Worm (Caenorhabditis elegans): Measurements from ENCODE around the gene Y57A10C.1.

The Y57A10C.1 gene

DNA sequence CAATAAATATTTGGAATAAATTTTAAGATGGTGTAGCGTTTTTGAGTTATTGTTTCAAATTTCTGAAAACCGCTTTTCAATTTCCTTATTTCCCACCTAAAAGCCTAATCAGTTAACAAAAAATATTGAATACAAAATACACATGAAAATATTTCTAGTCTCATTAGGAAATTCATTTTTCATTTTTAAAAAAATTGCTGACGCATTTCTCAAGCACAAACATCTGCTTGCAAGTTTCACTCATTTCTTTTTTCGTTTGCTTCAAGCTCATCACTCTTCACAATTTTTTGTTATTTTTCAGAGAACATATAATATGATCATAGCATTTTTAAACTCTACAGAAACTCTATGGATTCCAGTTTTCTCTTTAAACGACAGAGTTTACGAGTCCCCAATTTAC lies 24.3 kb downstream of the Y57A10C.1 start, which contains the start of gene sre-41:
Gene sre-41 (plus strand): TSS at position 301 of the 400 bp plus-strand sequence.
- TF ChIP-seq mxl-1 (tag; optimal IDR thresholded peaks at IDR 0.05): no peak

DNA sequence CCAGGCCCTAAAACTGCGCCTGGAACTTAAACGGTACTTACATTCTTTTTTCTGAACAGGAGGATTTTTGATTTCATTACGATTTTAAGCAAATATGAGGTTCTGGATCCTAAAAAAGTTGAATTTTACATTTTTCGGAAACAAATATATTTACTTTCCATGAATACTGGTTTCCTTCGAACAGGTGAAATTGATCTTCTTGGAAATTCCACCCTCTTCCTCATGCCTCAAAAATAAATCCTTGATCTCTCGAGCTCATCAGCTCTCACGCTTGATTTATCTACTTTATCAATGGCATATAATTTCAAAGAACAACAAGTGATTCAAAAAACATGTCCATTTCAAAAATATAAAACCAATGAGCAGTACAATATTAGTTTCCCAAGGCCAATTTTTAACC lies 24.8 kb downstream of the Y57A10C.1 start:
- TF ChIP-seq sea-2 (GFP tag; IDR thresholded peaks at IDR 0.05) (no peak), let-607 (tag; optimal IDR thresholded peaks at IDR 0.05) (no peak), F49E8.2 (tag; optimal IDR thresholded peaks at IDR 0.05; ENCODE audit: insufficient read depth) (no peak), lir-1 (GFP tag; conservative IDR thresholded peaks at IDR 0.05) (no peak), rcor-1 (GFP tag; IDR thresholded peaks at IDR 0.05) (no peak), bed-2 (GFP tag; IDR thresholded peaks at IDR 0.05) (no peak), pha-4 (tag; optimal IDR thresholded peaks at IDR 0.05) (no peak), akir-1 (GFP tag; optimal IDR thresholded peaks at IDR 0.05) (no peak), rec-8 (tag; optimal IDR thresholded peaks at IDR 0.05) (no peak), snpc-1.1 (tag; optimal IDR thresholded peaks at IDR 0.05; ENCODE audit: insufficient read depth) (no peak), hrde-1 (tag; optimal IDR thresholded peaks at IDR 0.05; ENCODE audit: borderline replicate concordance) (no peak)

DNA sequence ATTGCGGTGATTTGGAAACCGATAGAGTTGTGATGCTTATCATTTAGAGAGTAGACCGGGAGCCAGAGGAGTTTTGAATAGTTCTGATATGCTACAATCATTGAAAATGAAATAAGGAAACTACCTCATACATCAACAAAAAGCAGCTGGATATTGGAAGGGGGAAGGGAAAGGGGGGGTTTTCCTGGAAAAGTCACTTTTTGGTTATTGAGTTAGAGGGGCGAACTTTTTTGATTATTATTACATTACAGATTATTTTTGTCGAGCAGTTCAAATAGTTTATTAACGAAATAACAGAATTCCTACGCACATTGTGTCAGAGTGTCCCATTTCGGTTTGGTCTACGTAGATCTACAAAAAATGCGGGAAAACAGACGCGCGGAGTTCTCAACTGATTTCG lies 25.5 kb downstream of the Y57A10C.1 start, which contains the start of gene sre-42:
Gene sre-42 (minus strand): TSS at position 101 of the 400 bp plus-strand sequence.
- no peak for TF ChIP-seq C17E4.6 (GFP tag; IDR thresholded peaks at IDR 0.05)
- TF ChIP-seq T07F8.4 (tag; optimal IDR thresholded peaks at IDR 0.05): no peak
- TF ChIP-seq akir-1 (GFP tag; optimal IDR thresholded peaks at IDR 0.05): no peak
- TF ChIP-seq ceh-40 (GFP tag; IDR thresholded peaks at IDR 0.05): no peak
- no peak for TF ChIP-seq egl-18 (GFP tag; IDR thresholded peaks at IDR 0.05)
- no peak for TF ChIP-seq F57C9.4 (tag; optimal IDR thresholded peaks at IDR 0.05)
- TF ChIP-seq ztf-22 (GFP tag; optimal IDR thresholded peaks at IDR 0.05): no peak
- TF ChIP-seq mel-28 (tag; optimal IDR thresholded peaks at IDR 0.05; ENCODE audit: borderline replicate concordance): no peak
- TF ChIP-seq K11D2.4 (GFP tag; IDR thresholded peaks at IDR 0.05): no peak
- no peak for TF ChIP-seq dpff-1 (tag; optimal IDR thresholded peaks at IDR 0.05)
- TF ChIP-seq ekl-4 (GFP tag; IDR thresholded peaks at IDR 0.05): no peak
- no peak for TF ChIP-seq madf-10 (tag; optimal IDR thresholded peaks at IDR 0.05)
- no peak for TF ChIP-seq unc-130 (GFP tag; optimal IDR thresholded peaks at IDR 0.05)
- no peak for TF ChIP-seq ceh-58 (GFP tag; IDR thresholded peaks at IDR 0.05)
- no peak for TF ChIP-seq sdz-38 (tag; optimal IDR thresholded peaks at IDR 0.05)
- TF ChIP-seq him-1 (tag; optimal IDR thresholded peaks at IDR 0.05): no peak

DNA sequence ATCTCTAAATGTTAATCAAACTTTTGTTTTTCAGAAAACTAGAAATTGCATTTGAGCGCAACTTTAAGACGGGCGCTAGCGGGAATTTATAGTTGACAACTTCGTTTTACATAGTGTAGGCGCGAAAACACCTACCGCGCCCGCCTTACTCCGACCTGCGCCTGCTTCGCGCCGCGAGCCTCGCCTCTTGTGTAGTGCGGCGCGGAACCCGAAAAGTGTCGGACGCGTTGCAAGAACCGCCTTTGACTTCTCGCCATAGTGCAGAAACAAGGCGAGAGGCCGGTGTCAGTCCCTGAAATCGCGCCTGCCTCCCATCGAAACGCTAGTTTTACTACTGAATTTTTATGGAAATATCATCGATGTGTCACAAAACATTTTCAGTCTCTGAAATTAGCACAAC lies 26.5 kb downstream of the Y57A10C.1 start:
- TF ChIP-seq ZK185.1 (tag; optimal IDR thresholded peaks at IDR 0.05; ENCODE audit: poor library complexity, severe bottlenecking) (no peak), F10E7.11 (tag; optimal IDR thresholded peaks at IDR 0.05) (no peak), hsf-1 (GFP tag; IDR thresholded peaks at IDR 0.05) (no peak; the same call in 1 of the 2 replicates), snpc-1.1 (tag; optimal IDR thresholded peaks at IDR 0.05; ENCODE audit: insufficient read depth) (peak; percentile 67), hmg-1.2 (GFP tag; IDR thresholded peaks at IDR 0.05) (peak; percentile 17; the same call in 1 of the 2 replicates), zfh-2 (GFP tag; conservative IDR thresholded peaks at IDR 0.05) (peak; percentile 86), K11D2.4 (GFP tag; IDR thresholded peaks at IDR 0.05) (no peak), snpc-4 (GFP tag; optimal IDR thresholded peaks at IDR 0.05) (peak; percentile 21), snpc-4 (tag; optimal IDR thresholded peaks at IDR 0.05) (peak in 3 of 4 experiments; percentile 28 to 90 (median 84)), rpc-1 (optimal IDR thresholded peaks at IDR 0.05) (no peak), rpc-1 (tag; optimal IDR thresholded peaks at IDR 0.05) (peak; percentile 8), akir-1 (GFP tag; optimal IDR thresholded peaks at IDR 0.05) (no peak), egrh-3 (GFP tag; IDR thresholded peaks at IDR 0.05) (peak; percentile 31; the same call in 1 of the 2 replicates), lag-1 (GFP tag; IDR thresholded peaks at IDR 0.05) (no peak), ets-4 (GFP tag; optimal IDR thresholded peaks at IDR 0.05) (no peak)
